Fruit fly (Drosophila melanogaster): Measurements from ENCODE around the gene CG9582.
A peak's percentile ranks its signal among the peaks of the same experiment; 100 is the strongest.

CG9582 gene

dm6 chr2L:8984614-8985318 is 46.9 kb downstream of the CG9582 start, which contains the start of gene CG13101:
Gene CG13101 (minus strand): TSS chr2L:8984872.
- peak; percentile 86 for TF ChIP-seq noc (tag; optimal IDR thresholded peaks at IDR 0.05)

- no peak for TF ChIP-seq noc (tag; optimal IDR thresholded peaks at IDR 0.05)
Observed at dm6 chr2L:8982584-8983302, 48.9 kb downstream of the CG9582 start.

- no peak for TF ChIP-seq noc (tag; optimal IDR thresholded peaks at IDR 0.05)
Observed at dm6 chr2L:8980359-8980758, 51.3 kb downstream of the CG9582 start, which contains the start of gene CG18662. Gene CG18662 (plus strand): TSS chr2L:8980659.

dm6 chr2L:8975328-8975727 is 56.3 kb downstream of the CG9582 start, which contains the start of gene CG9541:
Gene CG9541 (minus strand): TSS chr2L:8975428.
- no peak for TF ChIP-seq noc (tag; optimal IDR thresholded peaks at IDR 0.05)

- no peak for TF ChIP-seq noc (tag; optimal IDR thresholded peaks at IDR 0.05)
Observed at dm6 chr2L:8974506-8974905, 57.1 kb downstream of the CG9582 start.

All from whole organism, larva.